Worm (Caenorhabditis elegans): ENCODE measurements around the gene prdm-14.

Gene prdm-14

ce11 chrX:9053426-9053825 is 7.4 kb downstream of the prdm-14 start:
- TF ChIP-seq nhr-23 (tag; optimal IDR thresholded peaks at IDR 0.05) (peak; percentile 39), nhr-25 (tag; optimal IDR thresholded peaks at IDR 0.05) (peak; percentile 53), aly-2 (tag; optimal IDR thresholded peaks at IDR 0.05) (no peak), elt-3 (tag; optimal IDR thresholded peaks at IDR 0.05) (peak in 1 of 3 experiments; percentile 20)

ce11 chrX:9057352-9057751 is 11.3 kb downstream of the prdm-14 start, which contains the start of gene F47E1.2:
Gene F47E1.2, plus strand, starts transcription at chrX:9057652.
- TF ChIP-seq unc-39 (tag; optimal IDR thresholded peaks at IDR 0.05) (no peak), nhr-76 (tag; optimal IDR thresholded peaks at IDR 0.05) (no peak), nhr-67 (tag; optimal IDR thresholded peaks at IDR 0.05) (no peak), ceh-82 (tag; optimal IDR thresholded peaks at IDR 0.05) (no peak), elt-2 (tag; optimal IDR thresholded peaks at IDR 0.05) (no peak), lin-39 (tag; optimal IDR thresholded peaks at IDR 0.05) (no peak), fkh-2 (tag; optimal IDR thresholded peaks at IDR 0.05) (no peak), ZK546.5 (tag; optimal IDR thresholded peaks at IDR 0.05) (no peak), ama-1 (optimal IDR thresholded peaks at IDR 0.05) (no peak), eor-1 (tag; optimal IDR thresholded peaks at IDR 0.05) (no peak), aly-2 (tag; optimal IDR thresholded peaks at IDR 0.05) (no peak), skn-1 (tag; optimal IDR thresholded peaks at IDR 0.05) (no peak), ceh-9 (tag; optimal IDR thresholded peaks at IDR 0.05) (no peak), ztf-4 (tag; optimal IDR thresholded peaks at IDR 0.05) (no peak)

ce11 chrX:9062523-9062922 is 16.5 kb downstream of the prdm-14 start, which contains the start of gene F47E1.4:
Gene F47E1.4, plus strand, starts transcription at chrX:9062823.
- TF ChIP-seq fos-1 (tag; optimal IDR thresholded peaks at IDR 0.05) (no peak), nfya-1 (tag; optimal IDR thresholded peaks at IDR 0.05; ENCODE audit: insufficient read depth) (no peak), lin-15B (tag; optimal IDR thresholded peaks at IDR 0.05) (no peak), nhr-77 (tag; optimal IDR thresholded peaks at IDR 0.05) (no peak)

- TF ChIP-seq ceh-16 (tag; optimal IDR thresholded peaks at IDR 0.05), result no peak
These were observed 17.4 kb downstream of the prdm-14 start for ce11 chrX:9063439-9063838.

- no peak for TF ChIP-seq hmg-11 (tag; optimal IDR thresholded peaks at IDR 0.05)
- TF ChIP-seq nhr-43 (tag; optimal IDR thresholded peaks at IDR 0.05; ENCODE audit: poor library complexity, severe bottlenecking), result no peak
- no peak for TF ChIP-seq ztf-11 (tag; optimal IDR thresholded peaks at IDR 0.05)
- TF ChIP-seq lin-39 (tag; optimal IDR thresholded peaks at IDR 0.05), result peak; percentile 53
- no peak for TF ChIP-seq pqm-1 (tag; optimal IDR thresholded peaks at IDR 0.05)
- TF ChIP-seq ceh-28 (tag; optimal IDR thresholded peaks at IDR 0.05), result no peak
- no peak for TF ChIP-seq nhr-12 (tag; optimal IDR thresholded peaks at IDR 0.05)
- no peak for TF ChIP-seq lsy-12 (tag; optimal IDR thresholded peaks at IDR 0.05)
These were observed 21.3 kb downstream of the prdm-14 start for ce11 chrX:9067230-9067822.

- TF ChIP-seq nhr-23 (tag; optimal IDR thresholded peaks at IDR 0.05), result peak; percentile 77
- peak; percentile 34 for TF ChIP-seq pha-4 (tag; optimal IDR thresholded peaks at IDR 0.05)
- no peak for TF ChIP-seq nhr-11 (tag; optimal IDR thresholded peaks at IDR 0.05)
- peak; percentile 1 for TF ChIP-seq nhr-25 (tag; optimal IDR thresholded peaks at IDR 0.05)
- peak; percentile 92 for TF ChIP-seq egl-5 (tag; optimal IDR thresholded peaks at IDR 0.05)
- peak; percentile 21 for TF ChIP-seq elt-2 (tag; optimal IDR thresholded peaks at IDR 0.05)
- no peak for TF ChIP-seq unc-62 (GFP tag; optimal IDR thresholded peaks at IDR 0.05)
- TF ChIP-seq ceh-28 (tag; optimal IDR thresholded peaks at IDR 0.05), result peak; percentile 30
- peak; percentile 21 for TF ChIP-seq lin-39 (tag; optimal IDR thresholded peaks at IDR 0.05)
- TF ChIP-seq hmg-11 (tag; optimal IDR thresholded peaks at IDR 0.05), result peak; percentile 71
- TF ChIP-seq nfya-1 (tag; optimal IDR thresholded peaks at IDR 0.05; ENCODE audit: insufficient read depth), result peak; percentile 62
- TF ChIP-seq daf-12 (tag; optimal IDR thresholded peaks at IDR 0.05), result no peak
- TF ChIP-seq fkh-10 (GFP tag; optimal IDR thresholded peaks at IDR 0.05), result peak; percentile 61
These were observed 22.1 kb downstream of the prdm-14 start for ce11 chrX:9068075-9068474.

All from whole organism, L3 larva.